Worm (Caenorhabditis elegans) whole organism, L2 larva: ENCODE data around the gene fzy-1.

ENCODE experiments used
- C34F6.9 ChIP-seq: fragments of 150-350 bp; optimal IDR thresholded peaks from 2 replicates; lab custom pipeline; 2014; ENCODE audit warnings: missing biosample characterization, missing genetic modification characterization
- F13H6.1 ChIP-seq: sonication (generic microtip); optimal IDR thresholded peaks from 2 replicates; lab custom pipeline; 2016; ENCODE audit warnings: missing genetic modification characterization, missing compliant biosample characterization
- R02D3.7 ChIP-seq: fragments of 150-350 bp; optimal IDR thresholded peaks from 2 replicates; lab custom pipeline; 2014; ENCODE audit warnings: missing biosample characterization, missing genetic modification characterization
- Y55F3AM.14 ChIP-seq: fragments of 200-800 bp; sonication (Bioruptor generic); optimal IDR thresholded peaks from 2 replicates; lab custom pipeline; 2018; ENCODE audit warnings: mild to moderate bottlenecking, missing genetic modification characterization, missing compliant biosample characterization
- alr-1 ChIP-seq: fragments of 150-350 bp; optimal IDR thresholded peaks from 2 replicates; lab custom pipeline; 2014; ENCODE audit warnings: missing biosample characterization, missing genetic modification characterization
- ama-1 ChIP-seq: fragments of 150-350 bp; optimal IDR thresholded peaks from 2 replicates; lab custom pipeline; 2018; ENCODE audit warnings: inconsistent platforms
- ceh-16 ChIP-seq: fragments of 150-350 bp; optimal IDR thresholded peaks from 2 replicates; lab custom pipeline; 2014; ENCODE audit warnings: missing biosample characterization, missing genetic modification characterization
- crh-2 ChIP-seq: sonication (generic microtip); optimal IDR thresholded peaks from 2 replicates; lab custom pipeline; 2017; ENCODE audit warnings: missing biosample characterization, missing genetic modification characterization
- egl-27 ChIP-seq: sonication (generic microtip); optimal IDR thresholded peaks from 3 replicates; lab custom pipeline; 2017; ENCODE audit warnings: missing biosample characterization, missing genetic modification reagents, missing genetic modification characterization
- fos-1 ChIP-seq: fragments of 150-350 bp; optimal IDR thresholded peaks from 2 replicates; lab custom pipeline; 2014; ENCODE audit warnings: missing biosample characterization, missing genetic modification characterization
- gmeb-1 ChIP-seq: fragments of 150-350 bp; optimal IDR thresholded peaks from 2 replicates; lab custom pipeline; 2014; ENCODE audit warnings: missing biosample characterization, missing genetic modification characterization
- lin-11 ChIP-seq: fragments of 150-350 bp; sonication (generic microtip); optimal IDR thresholded peaks from 2 replicates; lab custom pipeline; 2014; ENCODE audit warnings: missing biosample characterization, missing genetic modification characterization, inconsistent platforms, mixed read lengths
- lin-13 ChIP-seq: fragments of 150-350 bp; optimal IDR thresholded peaks from 2 replicates; lab custom pipeline; 2014; ENCODE audit warnings: missing biosample characterization, missing genetic modification reagents, missing genetic modification characterization
- lin-39 ChIP-seq: fragments of 150-350 bp; optimal IDR thresholded peaks from 2 replicates; lab custom pipeline; 2014; ENCODE audit warnings: missing biosample characterization, missing genetic modification reagents, missing genetic modification characterization
- lsy-2 ChIP-seq, 2 experiments: fragments of 150-350 bp in 1 of 2; sonication (generic microtip) in 1 of 2; optimal IDR thresholded peaks; 2 replicates each; lab custom pipeline; 2014 to 2017; ENCODE audit warnings: missing biosample characterization in 2 of 2, missing genetic modification characterization in 2 of 2
- mab-5 ChIP-seq: fragments of 150-350 bp; optimal IDR thresholded peaks from 2 replicates; lab custom pipeline; 2014; ENCODE audit warnings: missing biosample characterization, missing genetic modification characterization
- mdl-1 ChIP-seq, 2 experiments: fragments of 150-350 bp in 1 of 2; sonication (generic microtip) in 1 of 2; optimal IDR thresholded peaks; 2 replicates each; lab custom pipeline; 2017; ENCODE audit warnings: missing biosample characterization in 2 of 2, missing genetic modification characterization in 2 of 2
- nhr-12 ChIP-seq: fragments of 150-350 bp; optimal IDR thresholded peaks from 2 replicates; lab custom pipeline; 2014; ENCODE audit warnings: missing biosample characterization, missing genetic modification characterization
- nhr-129 ChIP-seq: fragments of 150-350 bp; optimal IDR thresholded peaks from 2 replicates; lab custom pipeline; 2014; ENCODE audit warnings: missing biosample characterization, missing genetic modification characterization
- nhr-21 ChIP-seq: fragments of 150-350 bp; optimal IDR thresholded peaks from 2 replicates; lab custom pipeline; 2014; ENCODE audit warnings: missing biosample characterization, missing genetic modification characterization
- nhr-23 ChIP-seq: fragments of 150-350 bp; optimal IDR thresholded peaks from 2 replicates; lab custom pipeline; 2014; ENCODE audit warnings: missing biosample characterization, missing genetic modification reagents, missing genetic modification characterization
- nhr-6 ChIP-seq: fragments of 150-350 bp; optimal IDR thresholded peaks from 2 replicates; lab custom pipeline; 2014; ENCODE audit warnings: missing biosample characterization, missing genetic modification characterization
- peb-1 ChIP-seq: fragments of 150-350 bp; optimal IDR thresholded peaks from 2 replicates; lab custom pipeline; 2014; ENCODE audit warnings: missing biosample characterization, missing genetic modification characterization
- skn-1 ChIP-seq: sonication (generic microtip); optimal IDR thresholded peaks from 2 replicates; lab custom pipeline; 2017; ENCODE audit warnings: missing biosample characterization, missing genetic modification characterization
- sma-3 ChIP-seq: sonication (generic microtip); optimal IDR thresholded peaks from 2 replicates; lab custom pipeline; 2016; ENCODE audit warnings: missing genetic modification reagents, missing genetic modification characterization, missing compliant biosample characterization
- sma-9 ChIP-seq, 2 experiments: fragments of 150-350 bp in 1 of 2; sonication (generic microtip) in 1 of 2; optimal IDR thresholded peaks; 2 replicates each; lab custom pipeline; 2014 to 2016; ENCODE audit warnings: missing genetic modification characterization in 2 of 2, mild to moderate bottlenecking in 1 of 2, missing biosample characterization in 1 of 2, missing compliant biosample characterization in 1 of 2, missing genetic modification reagents in 1 of 2, moderate library complexity in 1 of 2
- snpc-4 ChIP-seq: fragments of 150-350 bp; optimal IDR thresholded peaks from 2 replicates; lab custom pipeline; 2014; ENCODE audit warnings: missing biosample characterization, missing genetic modification characterization
- unc-55 ChIP-seq: fragments of 150-350 bp; sonication (generic microtip); optimal IDR thresholded peaks from 3 replicates; lab custom pipeline; 2014; ENCODE audit warnings: missing biosample characterization, missing genetic modification reagents, missing genetic modification characterization
- unc-62 ChIP-seq: fragments of 150-350 bp; optimal IDR thresholded peaks from 2 replicates; lab custom pipeline; 2014; ENCODE audit warnings: missing biosample characterization, missing genetic modification reagents, missing genetic modification characterization
- zag-1 ChIP-seq: fragments of 150-350 bp; optimal IDR thresholded peaks from 2 replicates; lab custom pipeline; 2014; ENCODE audit warnings: missing biosample characterization, missing genetic modification characterization
- ztf-1 ChIP-seq: fragments of 200-800 bp; sonication (Bioruptor generic); conservative IDR thresholded peaks from 2 replicates; pipeline ENCODE4 v1.3.6; 2022; ENCODE audit warnings: missing genetic modification characterization, missing compliant biosample characterization
- ztf-11 ChIP-seq: sonication (generic microtip); optimal IDR thresholded peaks from 2 replicates; lab custom pipeline; 2017; ENCODE audit warnings: missing biosample characterization, missing genetic modification characterization
- ztf-4 ChIP-seq: fragments of 150-350 bp; optimal IDR thresholded peaks from 2 replicates; lab custom pipeline; 2014; ENCODE audit warnings: missing biosample characterization, missing genetic modification characterization

The fzy-1 gene

ce11 chrII:5465729-5466408 is 34.7 kb upstream of the fzy-1 start, which contains the start of gene clr-1:
clr-1 (plus strand) TSS chrII:5466358.
- no peak for TF ChIP-seq mdl-1 (tag; optimal IDR thresholded peaks at IDR 0.05; lab: Kevin White, UChicago)
- TF ChIP-seq F13H6.1, result peak; percentile 13

ce11 chrII:5473946-5474423 is 26.6 kb upstream of the fzy-1 start, which contains the start of gene mrps-16:
mrps-16 (plus strand) TSS chrII:5474373.
- TF ChIP-seq fos-1 (tag; lab: Kevin White, UChicago), result peak; percentile 26
- peak; percentile 39 for TF ChIP-seq lin-13 (GFP tag; lab: Kevin White, UChicago)
- peak; percentile 53 for TF ChIP-seq nhr-129 (tag; lab: Kevin White, UChicago)
- TF ChIP-seq C34F6.9 (tag; lab: Kevin White, UChicago), result peak; percentile 64
- peak; percentile 3 for TF ChIP-seq ama-1 (lab: Kevin White, UChicago)
- peak; percentile 70 for TF ChIP-seq sma-3
- no peak for TF ChIP-seq lin-39 (tag; lab: Kevin White, UChicago)
- peak; percentile 75 for TF ChIP-seq sma-9 (GFP tag; optimal IDR thresholded peaks at IDR 0.05; lab: Kevin White, UChicago)
- no peak for TF ChIP-seq sma-9 (tag; optimal IDR thresholded peaks at IDR 0.05; lab: Kevin White, UChicago)
- no peak for TF ChIP-seq nhr-23
- TF ChIP-seq nhr-6 (tag; lab: Kevin White, UChicago), result peak; percentile 8
- peak; percentile 41 for TF ChIP-seq mab-5 (tag; lab: Kevin White, UChicago)
- TF ChIP-seq gmeb-1 (tag; lab: Kevin White, UChicago), result peak; percentile 96
- TF ChIP-seq unc-55, result peak; percentile 72
- TF ChIP-seq snpc-4 (tag; lab: Kevin White, UChicago), result peak; percentile 65
- TF ChIP-seq lsy-2 (tag; optimal IDR thresholded peaks at IDR 0.05; lab: Kevin White, UChicago), result peak; percentile 62 to 88
- TF ChIP-seq ztf-11 (tag; lab: Kevin White, UChicago), result no peak
- TF ChIP-seq crh-2 (tag; lab: Kevin White, UChicago), result peak; percentile 34
- TF ChIP-seq nhr-21, result peak; percentile 41
- TF ChIP-seq F13H6.1, result peak; percentile 41
- no peak for TF ChIP-seq zag-1 (tag; lab: Kevin White, UChicago)

DNA sequence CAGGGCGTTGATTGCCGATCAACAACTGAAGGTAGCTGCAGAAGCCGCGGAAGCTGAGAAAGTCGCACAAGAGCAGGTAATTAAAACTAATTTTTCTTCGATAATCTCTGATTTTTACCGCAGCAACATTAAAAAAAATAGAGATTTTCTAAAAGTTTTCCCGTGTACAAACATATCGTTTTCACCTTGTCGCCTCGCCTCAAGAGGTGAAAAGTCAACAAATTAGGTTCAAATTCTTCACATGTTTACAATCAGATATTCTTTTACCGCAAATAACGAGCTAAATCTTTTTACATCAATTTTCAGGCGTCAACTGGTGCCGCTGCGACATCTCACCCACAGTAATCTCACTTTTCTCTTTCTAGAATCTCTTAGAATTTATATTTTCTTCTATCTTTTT is 25.6 kb upstream of the fzy-1 start, which contains the start of gene ilcr-2:
TSS of gene ilcr-2 (plus strand) at position 301 of the 400 bp plus-strand sequence.
- TF ChIP-seq nhr-12 (no peak), ztf-11 (tag; lab: Kevin White, UChicago) (no peak), alr-1 (tag; lab: Kevin White, UChicago) (no peak), C34F6.9 (tag; lab: Kevin White, UChicago) (no peak), unc-55 (no peak), ztf-1 (GFP tag; lab: Robert Waterston, UW) (no peak), lin-11 (tag; lab: Kevin White, UChicago) (no peak), zag-1 (tag; lab: Kevin White, UChicago) (no peak), mab-5 (tag; lab: Kevin White, UChicago) (no peak), ceh-16 (tag; lab: Kevin White, UChicago) (no peak), R02D3.7 (no peak), peb-1 (tag; lab: Kevin White, UChicago) (no peak), ztf-4 (no peak), Y55F3AM.14 (GFP tag; lab: Kevin White, UChicago) (no peak), gmeb-1 (tag; lab: Kevin White, UChicago) (no peak), skn-1 (no peak), nhr-129 (tag; lab: Kevin White, UChicago) (no peak), snpc-4 (tag; lab: Kevin White, UChicago) (no peak), egl-27 (tag; lab: Kevin White, UChicago) (no peak)
- TF ChIP-seq, all 48 proteins: peak for 0

- TF ChIP-seq mab-5 (tag; lab: Kevin White, UChicago), result no peak
- TF ChIP-seq ceh-16 (tag; lab: Kevin White, UChicago), result no peak
- TF ChIP-seq nhr-21, result no peak
- no peak for TF ChIP-seq unc-62 (GFP tag; lab: Kevin White, UChicago)
- no peak for TF ChIP-seq peb-1 (tag; lab: Kevin White, UChicago)
- TF ChIP-seq, all 48 proteins: peak for 0
These were observed 22.3 kb upstream of the fzy-1 start, which contains the start of gene F56D1.1 for ce11 chrII:5478318-5478717. F56D1.1 (plus strand) TSS chrII:5478618.
